Fruit fly (Drosophila melanogaster) S2 (cell line): ENCODE measurements around the gene CG5404.

Experiments used
- CG8478 ChIP-seq: fragments of >200 bp; optimal IDR thresholded peaks from 2 replicates; lab custom pipeline; 2018
- CTCF ChIP-seq, 2 experiments: fragments of >200 bp; optimal IDR thresholded peaks; 2 replicates each; lab custom pipeline; 2018

- TF ChIP-seq CG8478 = no peak
- no peak for TF ChIP-seq CTCF (optimal IDR thresholded peaks at IDR 0.05; lab: Kevin White, UChicago)
Measured at dm6 chr3R:15668863-15669491, 35.5 kb upstream of the CG5404 start.
